Worm (Caenorhabditis elegans): Measurements from ENCODE around the gene H04D03.4.

DNA sequence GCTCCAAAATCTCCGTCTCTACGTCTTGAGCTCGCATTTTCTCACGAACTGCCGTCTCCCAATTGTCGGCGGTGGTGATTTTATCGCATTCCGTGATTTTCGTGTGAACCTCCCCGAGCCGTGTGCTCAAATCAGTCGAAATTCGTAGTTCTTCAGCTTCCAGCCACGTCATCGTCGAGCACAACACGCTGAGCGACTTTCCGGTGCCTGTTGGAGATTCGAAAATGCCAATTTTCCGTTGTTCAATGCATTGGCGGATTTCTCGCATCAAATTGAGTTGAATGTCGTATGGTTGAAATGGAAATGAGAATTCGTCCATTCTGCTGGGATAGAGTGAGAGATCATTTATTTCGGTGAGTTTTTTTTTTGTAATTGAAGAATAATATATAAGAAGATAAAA, 46.0 kb downstream of the H04D03.4 start, which contains the start of the genes M03C11.3 and chl-1:
- TF ChIP-seq mep-1 (tag; optimal IDR thresholded peaks at IDR 0.05), result no peak
- TF ChIP-seq nhr-237 (tag; optimal IDR thresholded peaks at IDR 0.05), result no peak
- no peak for TF ChIP-seq pha-4 (tag; optimal IDR thresholded peaks at IDR 0.05)
- TF ChIP-seq unc-39 (tag; optimal IDR thresholded peaks at IDR 0.05), result no peak
- TF ChIP-seq nhr-76 (tag; optimal IDR thresholded peaks at IDR 0.05), result no peak
- no peak for TF ChIP-seq ztf-11 (tag; optimal IDR thresholded peaks at IDR 0.05)
- TF ChIP-seq sptf-1 (tag; optimal IDR thresholded peaks at IDR 0.05), result no peak
- TF ChIP-seq ham-2 (GFP tag; optimal IDR thresholded peaks at IDR 0.05), result no peak
- TF ChIP-seq bed-3 (GFP tag; optimal IDR thresholded peaks at IDR 0.05), result no peak
- no peak for TF ChIP-seq lin-13 (tag; optimal IDR thresholded peaks at IDR 0.05)
